Worm (Caenorhabditis elegans): Measurements from ENCODE around the gene ctsa-4.1.

The ctsa-4.1 gene

ce11 chrII:6383183-6383695 is 16.4 kb downstream of the ctsa-4.1 start, which contains the start of gene F58F12.1 (continued):
- TF ChIP-seq lim-6 (tag; optimal IDR thresholded peaks at IDR 0.05) (no peak), pqm-1 (tag; optimal IDR thresholded peaks at IDR 0.05) (peak; percentile 14), pha-2 (tag; optimal IDR thresholded peaks at IDR 0.05) (no peak), sox-2 (GFP tag; IDR thresholded peaks at IDR 0.05) (no peak), sdc-2 (tag; optimal IDR thresholded peaks at IDR 0.05) (no peak), tbx-7 (tag; optimal IDR thresholded peaks at IDR 0.05) (peak; percentile 74), che-1 (tag; optimal IDR thresholded peaks at IDR 0.05) (no peak), unc-86 (tag; optimal IDR thresholded peaks at IDR 0.05) (peak; percentile 14), lin-11 (tag; optimal IDR thresholded peaks at IDR 0.05) (no peak), odd-2 (tag; optimal IDR thresholded peaks at IDR 0.05) (no peak), gmeb-2 (tag; optimal IDR thresholded peaks at IDR 0.05) (peak; percentile 12), C38D4.7 (GFP tag; optimal IDR thresholded peaks at IDR 0.05) (no peak), hlh-30 (tag; optimal IDR thresholded peaks at IDR 0.05; ENCODE audit: insufficient read depth) (no peak), ceh-14 (tag; optimal IDR thresholded peaks at IDR 0.05) (peak; percentile 61), ets-4 (tag; optimal IDR thresholded peaks at IDR 0.05) (peak; percentile 82), ceh-30 (tag; optimal IDR thresholded peaks at IDR 0.05) (no peak), K09A11.1 (tag; optimal IDR thresholded peaks at IDR 0.05; ENCODE audit: insufficient read depth) (no peak), fkh-10 (GFP tag; optimal IDR thresholded peaks at IDR 0.05) (no peak), Y22D7AL.16 (tag; optimal IDR thresholded peaks at IDR 0.05) (no peak), ceh-6 (GFP tag; optimal IDR thresholded peaks at IDR 0.05) (no peak), ceh-22 (tag; optimal IDR thresholded peaks at IDR 0.05) (no peak), hlh-13 (GFP tag; optimal IDR thresholded peaks at IDR 0.05) (no peak), hlh-6 (tag; optimal IDR thresholded peaks at IDR 0.05) (no peak), ttx-3 (tag; optimal IDR thresholded peaks at IDR 0.05) (no peak), nhr-232 (tag; optimal IDR thresholded peaks at IDR 0.05) (no peak), dve-1 (tag; optimal IDR thresholded peaks at IDR 0.05) (no peak)

- TF ChIP-seq ama-1 (optimal IDR thresholded peaks at IDR 0.05) = no peak
- no peak for TF ChIP-seq ceh-19 (GFP tag; optimal IDR thresholded peaks at IDR 0.05)
- no peak for TF ChIP-seq pha-2 (tag; optimal IDR thresholded peaks at IDR 0.05)
- no peak for TF ChIP-seq pax-1 (tag; optimal IDR thresholded peaks at IDR 0.05)
- TF ChIP-seq tbx-7 (tag; optimal IDR thresholded peaks at IDR 0.05) = no peak
- TF ChIP-seq hlh-15 (tag; optimal IDR thresholded peaks at IDR 0.05) = no peak
- TF ChIP-seq ets-4 (tag; optimal IDR thresholded peaks at IDR 0.05) = no peak
- no peak for TF ChIP-seq lim-6 (tag; optimal IDR thresholded peaks at IDR 0.05)
- no peak for TF ChIP-seq T23F11.4 (GFP tag; optimal IDR thresholded peaks at IDR 0.05)
- TF ChIP-seq C38D4.7 (GFP tag; optimal IDR thresholded peaks at IDR 0.05) = no peak
- TF ChIP-seq nhr-232 (tag; optimal IDR thresholded peaks at IDR 0.05) = no peak
- TF ChIP-seq hlh-13 (GFP tag; optimal IDR thresholded peaks at IDR 0.05) = no peak
- TF ChIP-seq madf-2 (tag; optimal IDR thresholded peaks at IDR 0.05) = no peak
- TF ChIP-seq ceh-30 (tag; optimal IDR thresholded peaks at IDR 0.05) = no peak
- no peak for TF ChIP-seq ceh-48 (tag; optimal IDR thresholded peaks at IDR 0.05)
Observed at ce11 chrII:6386467-6386866, 19.7 kb downstream of the ctsa-4.1 start, which contains the start of gene F58F12.4. Gene F58F12.4 (plus strand): TSS chrII:6386767.

- no peak for TF ChIP-seq T23F11.4 (GFP tag; optimal IDR thresholded peaks at IDR 0.05)
- TF ChIP-seq gmeb-2 (tag; optimal IDR thresholded peaks at IDR 0.05) = no peak
Observed at ce11 chrII:6387937-6388336, 21.1 kb downstream of the ctsa-4.1 start, which contains the start of gene F58F12.2. Gene F58F12.2 (minus strand): TSS chrII:6388037.

ce11 chrII:6391195-6391594 is 24.4 kb downstream of the ctsa-4.1 start, which contains the start of gene F58F12.3:
Gene F58F12.3 (minus strand): TSS chrII:6391295.
- no peak for TF ChIP-seq ceh-31 (tag; optimal IDR thresholded peaks at IDR 0.05)
- no peak for TF ChIP-seq ahr-1 (tag; optimal IDR thresholded peaks at IDR 0.05)
- TF ChIP-seq nfya-1 (tag; optimal IDR thresholded peaks at IDR 0.05) = no peak
- TF ChIP-seq hlh-8 (tag; optimal IDR thresholded peaks at IDR 0.05) = no peak
- no peak for TF ChIP-seq fax-1 (tag; optimal IDR thresholded peaks at IDR 0.05)
- TF ChIP-seq hlh-15 (tag; optimal IDR thresholded peaks at IDR 0.05) = no peak
- no peak for TF ChIP-seq eyg-1 (tag; optimal IDR thresholded peaks at IDR 0.05)
- no peak for TF ChIP-seq tbx-7 (tag; optimal IDR thresholded peaks at IDR 0.05)
- no peak for TF ChIP-seq nhr-11 (tag; optimal IDR thresholded peaks at IDR 0.05)
- TF ChIP-seq ceh-6 (GFP tag; optimal IDR thresholded peaks at IDR 0.05) = no peak
- no peak for TF ChIP-seq hlh-13 (GFP tag; optimal IDR thresholded peaks at IDR 0.05)
- TF ChIP-seq rnt-1 (tag; optimal IDR thresholded peaks at IDR 0.05) = no peak
- TF ChIP-seq K09A11.1 (tag; optimal IDR thresholded peaks at IDR 0.05; ENCODE audit: insufficient read depth) = no peak
- TF ChIP-seq K02D7.2 (tag; optimal IDR thresholded peaks at IDR 0.05) = no peak
- TF ChIP-seq Y22D7AL.16 (tag; optimal IDR thresholded peaks at IDR 0.05) = no peak
- no peak for TF ChIP-seq npax-4 (tag; optimal IDR thresholded peaks at IDR 0.05)
- TF ChIP-seq ceh-48 (tag; optimal IDR thresholded peaks at IDR 0.05) = no peak
